Fruit fly (Drosophila melanogaster): ENCODE measurements around the gene OdsH.

DNA sequence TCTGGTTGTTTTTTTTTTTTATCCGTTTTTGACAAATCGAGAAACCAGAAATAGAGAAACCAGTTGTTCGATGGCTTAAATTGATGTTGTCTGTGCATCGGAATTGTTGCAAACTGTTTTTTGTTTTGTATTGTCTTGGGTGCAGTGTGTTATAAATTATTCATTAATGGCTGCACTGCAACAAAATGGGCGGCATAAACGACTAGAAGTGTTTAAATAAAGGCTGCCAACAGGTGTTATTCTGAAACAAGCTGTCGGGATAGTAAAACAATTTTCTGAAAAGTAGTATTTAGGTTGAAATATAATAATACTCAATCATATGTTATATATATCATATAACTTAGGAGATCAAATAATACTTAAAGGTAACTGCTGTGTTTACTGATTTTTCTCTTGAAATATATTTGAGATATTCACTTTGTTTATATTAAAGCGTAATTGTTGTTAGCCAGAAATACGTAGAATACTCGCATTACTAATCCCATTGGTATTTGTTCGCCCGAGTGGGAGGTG is 45.7 kb downstream of the OdsH start:
- TF ChIP-seq usp (GFP tag; optimal IDR thresholded peaks at IDR 0.05) (no peak), psq (optimal IDR thresholded peaks at IDR 0.05) (no peak), CG8478 (optimal IDR thresholded peaks at IDR 0.05) (no peak)
